Fruit fly (Drosophila melanogaster): ENCODE measurements around the gene NLaz.

Gene NLaz

DNA sequence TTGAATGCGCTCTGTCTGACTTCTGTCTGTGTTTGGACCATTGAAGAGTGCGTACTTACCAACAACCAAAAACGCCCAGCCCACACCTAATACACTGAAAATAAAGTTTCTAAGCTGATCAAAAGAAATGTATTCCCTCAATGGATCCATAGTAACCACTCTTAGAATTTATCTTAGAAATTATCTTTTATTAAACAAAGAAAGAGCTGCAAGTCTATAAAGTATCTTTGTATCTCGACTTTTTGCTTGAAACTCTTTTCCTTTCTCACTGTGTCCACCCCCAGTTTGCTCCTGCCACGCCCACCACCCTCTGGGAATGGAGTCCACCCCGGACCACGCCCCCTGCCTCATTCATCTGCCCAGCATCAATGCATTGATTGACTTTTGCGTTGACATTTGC lies 16.0 kb upstream of the NLaz start (continued):
- no peak for TF ChIP-seq zen (tag; optimal IDR thresholded peaks at IDR 0.05)
- no peak for TF ChIP-seq CG11695 (GFP tag; IDR thresholded peaks at IDR 0.05)
- no peak for TF ChIP-seq pros (GFP tag; optimal IDR thresholded peaks at IDR 0.05)
- TF ChIP-seq Ptx1 (GFP tag; IDR thresholded peaks at IDR 0.05), result peak; percentile 35; the same call in 1 of the 2 replicates
- TF ChIP-seq CG32772 (GFP tag; IDR thresholded peaks at IDR 0.05), result 0 out of 2 replicates have a peak, but pooled peaks have one; percentile 12
- TF ChIP-seq ranshi (GFP tag; IDR thresholded peaks at IDR 0.05), result no peak
- no peak for TF ChIP-seq ci (GFP tag; IDR thresholded peaks at IDR 0.05)
- no peak for TF ChIP-seq chinmo (GFP tag; IDR thresholded peaks at IDR 0.05; ENCODE audit: partially characterized antibody)
- TF ChIP-seq CG15696 (tag; optimal IDR thresholded peaks at IDR 0.05), result no peak
- no peak for TF ChIP-seq CG2199 (GFP tag; IDR thresholded peaks at IDR 0.05)
- TF ChIP-seq CG8089 (GFP tag; optimal IDR thresholded peaks at IDR 0.05), result no peak
- no peak for TF ChIP-seq CG16779 (GFP tag; IDR thresholded peaks at IDR 0.05)
- TF ChIP-seq CG2875 (GFP tag; optimal IDR thresholded peaks at IDR 0.05), result no peak
- no peak for TF ChIP-seq salm (tag; optimal IDR thresholded peaks at IDR 0.05)
- peak; percentile 2 for TF ChIP-seq CG2120 (GFP tag; optimal IDR thresholded peaks at IDR 0.05)
- TF ChIP-seq CG10565 (GFP tag; optimal IDR thresholded peaks at IDR 0.05), result no peak
- no peak for TF ChIP-seq CG30403 (GFP tag; optimal IDR thresholded peaks at IDR 0.05)
- TF ChIP-seq gem (tag; optimal IDR thresholded peaks at IDR 0.05), result peak; percentile 17
- 0 out of 2 replicates have a peak, but pooled peaks have one; percentile 9 for TF ChIP-seq lmd (GFP tag; IDR thresholded peaks at IDR 0.05)
- 0 out of 2 replicates have a peak, but pooled peaks have one; percentile 31 for TF ChIP-seq seq (GFP tag; IDR thresholded peaks at IDR 0.05)
- TF ChIP-seq Blimp-1 (GFP tag; optimal IDR thresholded peaks at IDR 0.05), result peak; percentile 21
- TF ChIP-seq CG11504 (tag; optimal IDR thresholded peaks at IDR 0.05), result peak; percentile 36
- TF ChIP-seq CG10959 (GFP tag; IDR thresholded peaks at IDR 0.05), result no peak
- peak; percentile 28 for TF ChIP-seq CG18599 (GFP tag; optimal IDR thresholded peaks at IDR 0.05)
- TF ChIP-seq ttk (GFP tag; IDR thresholded peaks at IDR 0.05), result peak; percentile 28; the same call in 1 of the 2 replicates
- no peak for TF ChIP-seq Dad (GFP tag; optimal IDR thresholded peaks at IDR 0.05)
- TF ChIP-seq Aef1 (GFP tag; IDR thresholded peaks at IDR 0.05), result peak; percentile 22; the same call in 1 of the 3 replicates
- no peak for TF ChIP-seq Hsf (GFP tag; optimal IDR thresholded peaks at IDR 0.05)
- no peak for TF ChIP-seq CG7987 (GFP tag; optimal IDR thresholded peaks at IDR 0.05)
- no peak for TF ChIP-seq nom (GFP tag; optimal IDR thresholded peaks at IDR 0.05)
- TF ChIP-seq br (optimal IDR thresholded peaks at IDR 0.05), result no peak
- 0 out of 2 replicates have a peak, but pooled peaks have one; percentile 10 for TF ChIP-seq CG31441 (GFP tag; IDR thresholded peaks at IDR 0.05)
- no peak for TF ChIP-seq CG9797 (GFP tag; optimal IDR thresholded peaks at IDR 0.05)
- no peak for TF ChIP-seq CG1647 (GFP tag; optimal IDR thresholded peaks at IDR 0.05)
- TF ChIP-seq CG2678 (tag; optimal IDR thresholded peaks at IDR 0.05), result peak; percentile 36
- TF ChIP-seq CG14050 (GFP tag; IDR thresholded peaks at IDR 0.05), result no peak
- TF ChIP-seq aop (GFP tag; IDR thresholded peaks at IDR 0.05), result no peak
- TF ChIP-seq CG30020 (tag; optimal IDR thresholded peaks at IDR 0.05), result no peak
- no peak for TF ChIP-seq Mrtf (GFP tag; IDR thresholded peaks at IDR 0.05)
- no peak for TF ChIP-seq CG2129 (GFP tag; IDR thresholded peaks at IDR 0.05; ENCODE audit: partially characterized antibody)
- peak; percentile 3 for TF ChIP-seq CG10979 (tag; optimal IDR thresholded peaks at IDR 0.05)
- no peak for TF ChIP-seq fd3F (GFP tag; optimal IDR thresholded peaks at IDR 0.05)
- no peak for TF ChIP-seq usp (GFP tag; optimal IDR thresholded peaks at IDR 0.05)
- TF ChIP-seq dmrt99B (tag; optimal IDR thresholded peaks at IDR 0.05), result peak; percentile 12
- TF ChIP-seq Nf-YB (GFP tag; optimal IDR thresholded peaks at IDR 0.05), result no peak
- TF ChIP-seq CG1024 (GFP tag; IDR thresholded peaks at IDR 0.05), result no peak
- no peak for TF ChIP-seq CG31224 (GFP tag; IDR thresholded peaks at IDR 0.05)
- TF ChIP-seq CG2712 (tag; optimal IDR thresholded peaks at IDR 0.05), result peak; percentile 26
- no peak for TF ChIP-seq CG7745 (tag; optimal IDR thresholded peaks at IDR 0.05)
- TF ChIP-seq dysf (GFP tag; IDR thresholded peaks at IDR 0.05), result peak; percentile 35; the same call in 2 of the 3 replicates
- no peak for TF ChIP-seq nerfin-1 (tag; optimal IDR thresholded peaks at IDR 0.05)

Measured in whole organism, embryonic.